Worm (Caenorhabditis elegans) whole organism, late embryonic: ENCODE results near the gene W06H8.6.

Experiments used
- C38D4.7 ChIP-seq: fragments of 200-800 bp; sonication (Bioruptor generic); optimal IDR thresholded peaks from 2 replicates; lab custom pipeline; 2018; ENCODE audit warnings: mild to moderate bottlenecking, missing genetic modification characterization, moderate library complexity, missing compliant biosample characterization
- T23F11.4 ChIP-seq: fragments of 200-800 bp; sonication (Bioruptor generic); optimal IDR thresholded peaks from 2 replicates; lab custom pipeline; 2018; ENCODE audit warnings: mild to moderate bottlenecking, missing genetic modification characterization, missing compliant biosample characterization
- ama-1 ChIP-seq: fragments of 150-350 bp; optimal IDR thresholded peaks from 2 replicates; lab custom pipeline; 2014
- ceh-48 ChIP-seq: sonication (generic microtip); optimal IDR thresholded peaks from 2 replicates; lab custom pipeline; 2016; ENCODE audit warnings: missing genetic modification characterization, inconsistent platforms, missing compliant biosample characterization
- nfya-1 ChIP-seq: sonication (generic microtip); optimal IDR thresholded peaks from 2 replicates; lab custom pipeline; 2017; ENCODE audit warnings: missing genetic modification characterization, mild to moderate bottlenecking, missing compliant biosample characterization, antibody characterized with exemption, moderate library complexity
- nhr-11 ChIP-seq: fragments of 150-350 bp; optimal IDR thresholded peaks from 2 replicates; lab custom pipeline; 2014; ENCODE audit warnings: missing biosample characterization, missing genetic modification characterization
- odd-2 ChIP-seq: sonication (generic microtip); optimal IDR thresholded peaks from 2 replicates; lab custom pipeline; 2017; ENCODE audit warnings: antibody characterized with exemption, mild to moderate bottlenecking, missing genetic modification characterization, missing compliant biosample characterization

DNA sequence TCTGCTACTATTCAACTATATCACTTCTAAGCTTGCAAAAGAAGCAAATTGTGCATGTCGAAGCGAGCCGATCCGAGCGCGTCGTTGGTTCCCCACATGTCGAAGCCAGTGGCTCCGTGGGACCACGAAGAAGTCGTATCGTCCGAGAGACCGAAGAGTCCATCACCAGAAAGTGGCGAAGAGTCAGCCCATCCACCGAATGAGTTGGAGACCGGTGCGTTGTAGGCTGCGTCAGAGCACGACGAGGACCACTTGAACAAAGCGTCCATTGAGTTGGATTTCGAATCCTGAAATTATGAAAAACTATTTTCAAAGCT is 2.8 kb downstream of the W06H8.6 start:
- TF ChIP-seq odd-2 (no peak), ama-1 (lab: Kevin White, UChicago) (no peak), C38D4.7 (GFP tag; lab: Kevin White, UChicago) (no peak), nhr-11 (tag; lab: Kevin White, UChicago) (no peak), T23F11.4 (GFP tag; lab: Kevin White, UChicago) (no peak), ceh-48 (tag; lab: Kevin White, UChicago) (no peak), nfya-1 (no peak)
